Worm (Caenorhabditis elegans) whole organism, L4/young adult: ENCODE measurements around the gene rga-8.

Experiments
- W03F9.2 ChIP-seq: fragments of 150-350 bp; optimal IDR thresholded peaks from 2 replicates; lab custom pipeline; 2014; ENCODE audit warnings: missing biosample characterization, missing genetic modification characterization
- dao-5 ChIP-seq: sonication (generic microtip); optimal IDR thresholded peaks from 2 replicates; lab custom pipeline; 2016; ENCODE audit warnings: missing genotype, missing genetic modification characterization, moderate library complexity, missing compliant biosample characterization
- him-1 ChIP-seq: sonication (generic microtip); optimal IDR thresholded peaks from 2 replicates; lab custom pipeline; 2016; ENCODE audit warnings: missing genotype, missing genetic modification reagents, missing genetic modification characterization, missing compliant biosample characterization

rga-8 gene

ce11 chrX:5279674-5280073 is at the start of gene rga-8:
TSS of gene rga-8 (minus strand) at chrX:5279774.
- TF ChIP-seq him-1 (tag; lab: Kevin White, UChicago) (no peak), dao-5 (no peak), W03F9.2 (tag; lab: Kevin White, UChicago) (no peak)

- TF ChIP-seq him-1 (tag; lab: Kevin White, UChicago) (no peak), W03F9.2 (tag; lab: Kevin White, UChicago) (no peak), dao-5 (no peak)
Measured at ce11 chrX:5329236-5329635, 49.7 kb upstream of the rga-8 start, which contains the start of gene C26B9.5. TSS of gene C26B9.5 (plus strand) at chrX:5329479.

ce11 chrX:5323287-5323686 is 43.7 kb upstream of the rga-8 start, which contains the start of gene sto-2:
TSS of gene sto-2 (minus strand) at chrX:5323387.
- TF ChIP-seq W03F9.2 (tag; lab: Kevin White, UChicago), result no peak
- no peak for TF ChIP-seq dao-5
- no peak for TF ChIP-seq him-1 (tag; lab: Kevin White, UChicago)

- TF ChIP-seq dao-5, result no peak
- no peak for TF ChIP-seq him-1 (tag; lab: Kevin White, UChicago)
- TF ChIP-seq W03F9.2 (tag; lab: Kevin White, UChicago), result no peak
Measured at ce11 chrX:5321563-5321962, 42.0 kb upstream of the rga-8 start.

- TF ChIP-seq dao-5 (peak; percentile 67), him-1 (tag; lab: Kevin White, UChicago) (no peak)
Measured at ce11 chrX:5319214-5319838, 39.8 kb upstream of the rga-8 start.

- TF ChIP-seq him-1 (tag; lab: Kevin White, UChicago) (no peak), W03F9.2 (tag; lab: Kevin White, UChicago) (no peak), dao-5 (no peak)
Measured at ce11 chrX:5311174-5311573, 31.6 kb upstream of the rga-8 start.

- TF ChIP-seq W03F9.2 (tag; lab: Kevin White, UChicago) (no peak), him-1 (tag; lab: Kevin White, UChicago) (no peak), dao-5 (no peak)
Measured at ce11 chrX:5309622-5310021, 30.0 kb upstream of the rga-8 start.

ce11 chrX:5303500-5303899 is 23.9 kb upstream of the rga-8 start, which contains the start of gene ags-3:
TSS of gene ags-3 (minus strand) at chrX:5303600.
- TF ChIP-seq dao-5, result no peak

ce11 chrX:5297942-5298611 is 18.5 kb upstream of the rga-8 start, which contains the start of gene ift-81:
TSS of gene ift-81 (plus strand) at chrX:5298561.
- TF ChIP-seq him-1 (tag; lab: Kevin White, UChicago) (peak; percentile 26), dao-5 (no peak), W03F9.2 (tag; lab: Kevin White, UChicago) (no peak)

- TF ChIP-seq him-1 (tag; lab: Kevin White, UChicago) (no peak), dao-5 (no peak), W03F9.2 (tag; lab: Kevin White, UChicago) (no peak)
Measured at ce11 chrX:5293862-5294261, 14.3 kb upstream of the rga-8 start.

ce11 chrX:5289106-5289505 is 9.5 kb upstream of the rga-8 start:
- TF ChIP-seq W03F9.2 (tag; lab: Kevin White, UChicago) (no peak), him-1 (tag; lab: Kevin White, UChicago) (no peak), dao-5 (no peak)

- no peak for TF ChIP-seq dao-5
- no peak for TF ChIP-seq W03F9.2 (tag; lab: Kevin White, UChicago)
- no peak for TF ChIP-seq him-1 (tag; lab: Kevin White, UChicago)
Measured at ce11 chrX:5283531-5283930, 4.0 kb upstream of the rga-8 start, which contains the start of gene vps-41. TSS of gene vps-41 (plus strand) at chrX:5283831.

- TF ChIP-seq him-1 (tag; lab: Kevin White, UChicago), result no peak
- TF ChIP-seq W03F9.2 (tag; lab: Kevin White, UChicago), result no peak
- TF ChIP-seq dao-5, result no peak
Measured at ce11 chrX:5279170-5279635, 371 bp downstream of the rga-8 start, which contains the start of gene Y34B4A.2. TSS of gene Y34B4A.2 (plus strand) at chrX:5279497.

ce11 chrX:5278249-5278648 is 1.3 kb downstream of the rga-8 start:
- TF ChIP-seq him-1 (tag; lab: Kevin White, UChicago), result no peak
- no peak for TF ChIP-seq W03F9.2 (tag; lab: Kevin White, UChicago)
- TF ChIP-seq dao-5, result no peak
